Worm (Caenorhabditis elegans): ENCODE data around the gene R107.9.

The R107.9 gene

ce11 chrIII:9043200-9043599 lies 5.4 kb downstream of the R107.9 start, which contains the start of gene nac-2:
nac-2 (minus strand) TSS chrIII:9043300.
- TF ChIP-seq sea-1 (GFP tag; conservative IDR thresholded peaks at IDR 0.05): no peak
- TF ChIP-seq tra-4 (tag; optimal IDR thresholded peaks at IDR 0.05): no peak
- no peak for TF ChIP-seq ets-7 (tag; optimal IDR thresholded peaks at IDR 0.05)
- no peak for TF ChIP-seq aly-1 (tag; optimal IDR thresholded peaks at IDR 0.05)
- no peak for TF ChIP-seq flt-1 (GFP tag; IDR thresholded peaks at IDR 0.05)
- no peak for TF ChIP-seq hnd-1 (tag; optimal IDR thresholded peaks at IDR 0.05)
- no peak for TF ChIP-seq B0310.2 (tag; optimal IDR thresholded peaks at IDR 0.05)

- TF ChIP-seq ets-7 (tag; optimal IDR thresholded peaks at IDR 0.05) (no peak), tbx-37 (GFP tag; conservative IDR thresholded peaks at IDR 0.05) (no peak), hmg-4 (GFP tag; optimal IDR thresholded peaks at IDR 0.05) (no peak), ceh-36 (tag; optimal IDR thresholded peaks at IDR 0.05) (no peak)
These were observed 8.1 kb downstream of the R107.9 start, which contains the start of gene R107.2 for ce11 chrIII:9045838-9046237. R107.2 (minus strand) TSS chrIII:9045938.

ce11 chrIII:9047260-9047659 lies 9.5 kb downstream of the R107.9 start:
- TF ChIP-seq ama-1 (optimal IDR thresholded peaks at IDR 0.05): no peak
- no peak for TF ChIP-seq B0310.2 (tag; optimal IDR thresholded peaks at IDR 0.05)
- TF ChIP-seq scrt-1 (GFP tag; IDR thresholded peaks at IDR 0.05): no peak
- no peak for TF ChIP-seq F13C5.2 (tag; optimal IDR thresholded peaks at IDR 0.05)
- TF ChIP-seq tra-4 (tag; optimal IDR thresholded peaks at IDR 0.05): no peak

ce11 chrIII:9050600-9050999 lies 12.8 kb downstream of the R107.9 start, which contains the start of gene ikke-1:
ikke-1 (minus strand) TSS chrIII:9050700.
- TF ChIP-seq F13C5.2 (tag; optimal IDR thresholded peaks at IDR 0.05) (no peak), flt-1 (GFP tag; IDR thresholded peaks at IDR 0.05) (no peak), tra-4 (tag; optimal IDR thresholded peaks at IDR 0.05) (no peak), tbx-11 (GFP tag; IDR thresholded peaks at IDR 0.05) (no peak), hnd-1 (tag; optimal IDR thresholded peaks at IDR 0.05) (no peak), tbx-37 (GFP tag; conservative IDR thresholded peaks at IDR 0.05) (no peak), B0310.2 (tag; optimal IDR thresholded peaks at IDR 0.05) (no peak), hmbx-1 (tag; optimal IDR thresholded peaks at IDR 0.05) (no peak), sea-1 (GFP tag; conservative IDR thresholded peaks at IDR 0.05) (no peak), aly-1 (tag; optimal IDR thresholded peaks at IDR 0.05) (no peak), ceh-36 (tag; optimal IDR thresholded peaks at IDR 0.05) (no peak), pes-1 (GFP tag; IDR thresholded peaks at IDR 0.05) (no peak), ceh-13 (GFP tag; optimal IDR thresholded peaks at IDR 0.05) (no peak), scrt-1 (GFP tag; IDR thresholded peaks at IDR 0.05) (no peak), hmg-4 (GFP tag; optimal IDR thresholded peaks at IDR 0.05) (no peak), ama-1 (optimal IDR thresholded peaks at IDR 0.05) (no peak), ets-7 (tag; optimal IDR thresholded peaks at IDR 0.05) (no peak)

- peak; percentile 47; the same call in 1 of the 2 replicates for TF ChIP-seq sea-1 (GFP tag; conservative IDR thresholded peaks at IDR 0.05)
- peak; percentile 3 for TF ChIP-seq ceh-36 (tag; optimal IDR thresholded peaks at IDR 0.05)
- TF ChIP-seq ceh-13 (GFP tag; optimal IDR thresholded peaks at IDR 0.05): no peak
- no peak for TF ChIP-seq ets-7 (tag; optimal IDR thresholded peaks at IDR 0.05)
- TF ChIP-seq hnd-1 (tag; optimal IDR thresholded peaks at IDR 0.05): peak; percentile 61
- TF ChIP-seq ama-1 (optimal IDR thresholded peaks at IDR 0.05): no peak
- TF ChIP-seq hmg-4 (GFP tag; optimal IDR thresholded peaks at IDR 0.05): no peak
- TF ChIP-seq aly-1 (tag; optimal IDR thresholded peaks at IDR 0.05): no peak
These were observed 13.4 kb downstream of the R107.9 start for ce11 chrIII:9051119-9051597.

ce11 chrIII:9051714-9052113 lies 14.0 kb downstream of the R107.9 start:
- no peak for TF ChIP-seq aly-1 (tag; optimal IDR thresholded peaks at IDR 0.05)
- TF ChIP-seq ceh-13 (GFP tag; optimal IDR thresholded peaks at IDR 0.05): no peak
- TF ChIP-seq hnd-1 (tag; optimal IDR thresholded peaks at IDR 0.05): no peak
- no peak for TF ChIP-seq tra-4 (tag; optimal IDR thresholded peaks at IDR 0.05)
- TF ChIP-seq B0310.2 (tag; optimal IDR thresholded peaks at IDR 0.05): no peak
- no peak for TF ChIP-seq pes-1 (GFP tag; IDR thresholded peaks at IDR 0.05)
- TF ChIP-seq ceh-36 (tag; optimal IDR thresholded peaks at IDR 0.05): no peak
- TF ChIP-seq sea-1 (GFP tag; conservative IDR thresholded peaks at IDR 0.05): no peak
- no peak for TF ChIP-seq F13C5.2 (tag; optimal IDR thresholded peaks at IDR 0.05)
- TF ChIP-seq ets-7 (tag; optimal IDR thresholded peaks at IDR 0.05): no peak
- TF ChIP-seq hmg-4 (GFP tag; optimal IDR thresholded peaks at IDR 0.05): no peak

- no peak for TF ChIP-seq pes-1 (GFP tag; IDR thresholded peaks at IDR 0.05)
- 0 out of 2 replicates have a peak, but pooled peaks have one; percentile 59 for TF ChIP-seq scrt-1 (GFP tag; IDR thresholded peaks at IDR 0.05)
- TF ChIP-seq sea-1 (GFP tag; conservative IDR thresholded peaks at IDR 0.05): peak; percentile 33; the same call in 1 of the 2 replicates
These were observed 14.7 kb downstream of the R107.9 start for ce11 chrIII:9052371-9052978.

ce11 chrIII:9053263-9053662 lies 15.5 kb downstream of the R107.9 start:
- no peak for TF ChIP-seq hmg-4 (GFP tag; optimal IDR thresholded peaks at IDR 0.05)
- no peak for TF ChIP-seq flt-1 (GFP tag; IDR thresholded peaks at IDR 0.05)
- TF ChIP-seq pes-1 (GFP tag; IDR thresholded peaks at IDR 0.05): 0 out of 2 replicates have a peak, but pooled peaks have one; percentile 37

Data from whole organism, early embryonic.